Worm (Caenorhabditis elegans) whole organism, late embryonic: ENCODE results near the gene DC2.5.

ENCODE experiments used
- F13H6.1 ChIP-seq: sonication (generic microtip); optimal IDR thresholded peaks from 2 replicates; lab custom pipeline; 2016; ENCODE audit warnings: missing genetic modification characterization, missing compliant biosample characterization
- K02D7.2 ChIP-seq: sonication (generic microtip); optimal IDR thresholded peaks from 2 replicates; lab custom pipeline; 2017; ENCODE audit warnings: mild to moderate bottlenecking, missing genetic modification characterization, missing compliant biosample characterization
- K09A11.1 ChIP-seq: sonication (generic microtip); optimal IDR thresholded peaks from 2 replicates; lab custom pipeline; 2017; ENCODE audit warnings: antibody characterized with exemption, mild to moderate bottlenecking, missing genetic modification characterization, missing compliant biosample characterization; ENCODE audit not compliant: insufficient read depth
- T23F11.4 ChIP-seq: fragments of 200-800 bp; sonication (Bioruptor generic); optimal IDR thresholded peaks from 2 replicates; lab custom pipeline; 2018; ENCODE audit warnings: mild to moderate bottlenecking, missing genetic modification characterization, missing compliant biosample characterization
- Y22D7AL.16 ChIP-seq: sonication (generic microtip); optimal IDR thresholded peaks from 2 replicates; lab custom pipeline; 2016; ENCODE audit warnings: missing genetic modification characterization, missing compliant biosample characterization
- ahr-1 ChIP-seq: sonication (generic microtip); optimal IDR thresholded peaks from 2 replicates; lab custom pipeline; 2016; ENCODE audit warnings: missing genetic modification characterization, missing compliant biosample characterization
- ama-1 ChIP-seq: fragments of 150-350 bp; optimal IDR thresholded peaks from 2 replicates; lab custom pipeline; 2014
- ceh-19 ChIP-seq: fragments of 200-800 bp; sonication (Bioruptor generic); optimal IDR thresholded peaks from 2 replicates; lab custom pipeline; 2018; ENCODE audit warnings: mild to moderate bottlenecking, missing genetic modification characterization, missing compliant biosample characterization
- ceh-22 ChIP-seq: sonication (generic microtip); optimal IDR thresholded peaks from 2 replicates; lab custom pipeline; 2017; ENCODE audit warnings: missing biosample characterization, missing genetic modification characterization
- ceh-31 ChIP-seq: sonication (generic microtip); optimal IDR thresholded peaks from 2 replicates; lab custom pipeline; 2016; ENCODE audit warnings: missing genetic modification characterization, missing compliant biosample characterization
- ceh-34 ChIP-seq: sonication (generic microtip); optimal IDR thresholded peaks from 2 replicates; lab custom pipeline; 2016; ENCODE audit warnings: mild to moderate bottlenecking, missing genetic modification characterization, missing compliant biosample characterization
- ceh-45 ChIP-seq: fragments of 200-800 bp; sonication (Bioruptor generic); IDR thresholded peaks from 2 replicates; pipeline ENCODE4 v1.3.6; 2022; ENCODE audit warnings: missing genetic modification reagents, missing genetic modification characterization, missing compliant biosample characterization
- ceh-48 ChIP-seq: sonication (generic microtip); optimal IDR thresholded peaks from 2 replicates; lab custom pipeline; 2016; ENCODE audit warnings: missing genetic modification characterization, inconsistent platforms, missing compliant biosample characterization
- ceh-6 ChIP-seq: fragments of 200-800 bp; sonication (Bioruptor generic); optimal IDR thresholded peaks from 2 replicates; lab custom pipeline; 2018; ENCODE audit warnings: mild to moderate bottlenecking, missing genetic modification characterization, missing compliant biosample characterization
- ceh-9 ChIP-seq: sonication (generic microtip); optimal IDR thresholded peaks from 2 replicates; lab custom pipeline; 2016; ENCODE audit warnings: mild to moderate bottlenecking, missing genetic modification characterization, inconsistent platforms, missing compliant biosample characterization
- dve-1 ChIP-seq: sonication (generic microtip); optimal IDR thresholded peaks from 2 replicates; lab custom pipeline; 2017; ENCODE audit warnings: antibody characterized with exemption, mild to moderate bottlenecking, missing genetic modification characterization, missing compliant biosample characterization
- elt-2 ChIP-seq: sonication (generic microtip); optimal IDR thresholded peaks from 2 replicates; lab custom pipeline; 2016; ENCODE audit warnings: missing genetic modification reagents, missing genetic modification characterization, missing compliant biosample characterization
- elt-4 ChIP-seq: sonication (generic microtip); optimal IDR thresholded peaks from 2 replicates; lab custom pipeline; 2016; ENCODE audit warnings: missing genetic modification characterization, missing compliant biosample characterization
- eyg-1 ChIP-seq: sonication (generic microtip); optimal IDR thresholded peaks from 2 replicates; lab custom pipeline; 2016; ENCODE audit warnings: missing genotype, missing genetic modification characterization, missing compliant biosample characterization
- gmeb-2 ChIP-seq: sonication (generic microtip); optimal IDR thresholded peaks from 2 replicates; lab custom pipeline; 2016; ENCODE audit warnings: missing genetic modification characterization, inconsistent platforms, missing compliant biosample characterization
- hlh-13 ChIP-seq: fragments of 200-800 bp; sonication (Bioruptor generic); optimal IDR thresholded peaks from 2 replicates; lab custom pipeline; 2018; ENCODE audit warnings: mild to moderate bottlenecking, missing genetic modification characterization, missing compliant biosample characterization
- hlh-15 ChIP-seq: sonication (generic microtip); optimal IDR thresholded peaks from 2 replicates; lab custom pipeline; 2016; ENCODE audit warnings: missing genetic modification characterization, missing compliant biosample characterization
- hlh-6 ChIP-seq: sonication (generic microtip); optimal IDR thresholded peaks from 2 replicates; lab custom pipeline; 2016; ENCODE audit warnings: missing genotype, missing genetic modification characterization, missing compliant biosample characterization
- lim-6 ChIP-seq: sonication (generic microtip); optimal IDR thresholded peaks from 2 replicates; lab custom pipeline; 2016; ENCODE audit warnings: missing genetic modification characterization, missing compliant biosample characterization
- lin-11 ChIP-seq: fragments of 200-800 bp; sonication (Bioruptor generic); optimal IDR thresholded peaks from 2 replicates; lab custom pipeline; 2018; ENCODE audit warnings: mild to moderate bottlenecking, missing genetic modification characterization, missing compliant biosample characterization
- madf-2 ChIP-seq: sonication (generic microtip); optimal IDR thresholded peaks from 2 replicates; lab custom pipeline; 2017; ENCODE audit warnings: missing genetic modification characterization, missing compliant biosample characterization
- nfya-1 ChIP-seq: sonication (generic microtip); optimal IDR thresholded peaks from 2 replicates; lab custom pipeline; 2017; ENCODE audit warnings: missing genetic modification characterization, mild to moderate bottlenecking, missing compliant biosample characterization, antibody characterized with exemption, moderate library complexity
- npax-4 ChIP-seq: sonication (generic microtip); optimal IDR thresholded peaks from 2 replicates; lab custom pipeline; 2016; ENCODE audit warnings: missing genetic modification characterization, missing compliant biosample characterization
- odd-2 ChIP-seq: sonication (generic microtip); optimal IDR thresholded peaks from 2 replicates; lab custom pipeline; 2017; ENCODE audit warnings: antibody characterized with exemption, mild to moderate bottlenecking, missing genetic modification characterization, missing compliant biosample characterization
- pax-1 ChIP-seq: fragments of 150-350 bp; optimal IDR thresholded peaks from 2 replicates; lab custom pipeline; 2014; ENCODE audit warnings: missing biosample characterization, missing genetic modification characterization
- pha-4 ChIP-seq: fragments of 150-350 bp; optimal IDR thresholded peaks from 2 replicates; lab custom pipeline; 2018; ENCODE audit warnings: missing biosample characterization, missing genetic modification reagents, missing genetic modification characterization
- ref-2 ChIP-seq: sonication (generic microtip); optimal IDR thresholded peaks from 2 replicates; lab custom pipeline; 2016; ENCODE audit warnings: missing genetic modification characterization, missing compliant biosample characterization
- rnt-1 ChIP-seq: sonication (generic microtip); optimal IDR thresholded peaks from 2 replicates; lab custom pipeline; 2016; ENCODE audit warnings: missing genetic modification characterization, missing compliant biosample characterization
- sdc-2 ChIP-seq: sonication (generic microtip); optimal IDR thresholded peaks from 2 replicates; lab custom pipeline; 2016; ENCODE audit warnings: missing genotype, missing genetic modification characterization, missing compliant biosample characterization
- syd-9 ChIP-seq: sonication (generic microtip); optimal IDR thresholded peaks from 2 replicates; lab custom pipeline; 2016; ENCODE audit warnings: mild to moderate bottlenecking, missing genetic modification characterization, moderate library complexity, missing compliant biosample characterization
- tbx-7 ChIP-seq: sonication (generic microtip); optimal IDR thresholded peaks from 2 replicates; lab custom pipeline; 2016; ENCODE audit warnings: missing genotype, missing genetic modification characterization, missing compliant biosample characterization
- ttx-3 ChIP-seq: sonication (generic microtip); optimal IDR thresholded peaks from 2 replicates; lab custom pipeline; 2016; ENCODE audit warnings: missing genetic modification reagents, missing genetic modification characterization, missing compliant biosample characterization
- unc-3 ChIP-seq, 2 experiments: fragments of 200-800 bp in 1 of 2; sonication (Bioruptor generic) in 1 of 2; sonication (generic microtip) in 1 of 2; conservative IDR thresholded peaks in 1 of 2; optimal IDR thresholded peaks in 1 of 2; 2 replicates each; pipeline versions ENCODE4 v1.3.6 to Lab custom; 2016 to 2022; ENCODE audit warnings: missing compliant biosample characterization in 2 of 2, missing genetic modification characterization in 2 of 2, missing genetic modification reagents in 1 of 2
- unc-55 ChIP-seq: sonication (generic microtip); optimal IDR thresholded peaks from 2 replicates; lab custom pipeline; 2017; ENCODE audit warnings: missing biosample characterization, missing genetic modification reagents, missing genetic modification characterization
- zip-5 ChIP-seq: sonication (generic microtip); optimal IDR thresholded peaks from 2 replicates; lab custom pipeline; 2016; ENCODE audit warnings: missing genetic modification characterization, missing compliant biosample characterization
- ztf-16 ChIP-seq: sonication (generic microtip); optimal IDR thresholded peaks from 2 replicates; lab custom pipeline; 2017; ENCODE audit warnings: missing genetic modification characterization, missing compliant biosample characterization

Gene DC2.5

ce11 chrV:185694-186217 lies 26.8 kb downstream of the DC2.5 start, which contains the start of gene arid-1:
Gene arid-1, plus strand, starts transcription at chrV:186167.
- TF ChIP-seq ceh-31 (tag; lab: Kevin White, UChicago) (peak; percentile 19), lim-6 (no peak), K09A11.1 (tag; lab: Kevin White, UChicago) (no peak), Y22D7AL.16 (tag; lab: Kevin White, UChicago) (no peak), odd-2 (tag; lab: Kevin White, UChicago) (no peak), ceh-19 (GFP tag; lab: Kevin White, UChicago) (no peak), nfya-1 (tag; lab: Kevin White, UChicago) (peak; percentile 43), tbx-7 (tag; lab: Kevin White, UChicago) (no peak), rnt-1 (tag; lab: Kevin White, UChicago) (peak; percentile 3), T23F11.4 (GFP tag; lab: Kevin White, UChicago) (no peak), ceh-9 (tag; lab: Kevin White, UChicago) (no peak), K02D7.2 (tag; lab: Kevin White, UChicago) (no peak), syd-9 (no peak), eyg-1 (tag; lab: Kevin White, UChicago) (no peak), hlh-6 (tag; lab: Kevin White, UChicago) (no peak), dve-1 (tag; lab: Kevin White, UChicago) (no peak), unc-3 (GFP tag; conservative IDR thresholded peaks at IDR 0.05; lab: Robert Waterston, UW) (no peak), unc-3 (tag; optimal IDR thresholded peaks at IDR 0.05; lab: Kevin White, UChicago) (no peak), lin-11 (tag; lab: Kevin White, UChicago) (no peak), ceh-34 (no peak), ama-1 (lab: Kevin White, UChicago) (no peak), gmeb-2 (tag; lab: Kevin White, UChicago) (no peak), hlh-13 (no peak), ref-2 (tag; lab: Kevin White, UChicago) (no peak), ztf-16 (tag; lab: Kevin White, UChicago) (no peak), ceh-45 (no peak), ahr-1 (tag; lab: Kevin White, UChicago) (no peak), F13H6.1 (no peak), npax-4 (no peak), madf-2 (no peak), unc-55 (no peak), ceh-6 (GFP tag; lab: Kevin White, UChicago) (no peak), pax-1 (tag; lab: Kevin White, UChicago) (no peak), elt-2 (tag; lab: Kevin White, UChicago) (peak; percentile 3), pha-4 (tag; lab: Kevin White, UChicago) (no peak)

DNA sequence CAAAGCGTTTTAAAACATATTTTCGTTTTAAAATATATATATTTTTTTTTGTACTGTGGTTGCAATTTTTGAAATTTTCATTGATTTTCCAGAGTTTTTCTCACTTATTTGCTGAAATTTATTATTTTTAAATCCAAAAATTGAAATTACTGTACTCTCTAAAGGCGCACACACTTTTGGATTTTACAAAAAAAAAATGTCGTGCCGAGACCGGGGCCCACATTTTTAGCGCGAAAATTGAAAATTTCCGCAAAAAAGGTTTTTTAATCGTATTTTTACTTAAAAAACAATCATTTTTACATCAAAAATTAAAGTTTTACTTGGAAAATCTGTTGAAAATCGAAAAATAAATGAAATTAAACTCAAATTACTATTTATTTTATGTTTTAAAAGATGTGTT lies 27.5 kb downstream of the DC2.5 start:
- TF ChIP-seq sdc-2 (tag; lab: Kevin White, UChicago) (no peak), K02D7.2 (tag; lab: Kevin White, UChicago) (no peak), elt-2 (tag; lab: Kevin White, UChicago) (no peak), lin-11 (tag; lab: Kevin White, UChicago) (no peak), ceh-48 (tag; lab: Kevin White, UChicago) (no peak), ceh-6 (GFP tag; lab: Kevin White, UChicago) (no peak), ceh-22 (tag; lab: Kevin White, UChicago) (no peak), K09A11.1 (tag; lab: Kevin White, UChicago) (no peak), hlh-15 (no peak), unc-3 (GFP tag; conservative IDR thresholded peaks at IDR 0.05; lab: Robert Waterston, UW) (no peak), unc-3 (tag; optimal IDR thresholded peaks at IDR 0.05; lab: Kevin White, UChicago) (no peak), zip-5 (tag; lab: Kevin White, UChicago) (no peak), syd-9 (no peak), elt-4 (tag; lab: Kevin White, UChicago) (no peak), ttx-3 (tag; lab: Kevin White, UChicago) (no peak), unc-55 (no peak), ceh-34 (no peak), ref-2 (tag; lab: Kevin White, UChicago) (no peak), rnt-1 (tag; lab: Kevin White, UChicago) (no peak)
- TF ChIP-seq, all 69 proteins: peak for 0
